Worm (Caenorhabditis elegans): ENCODE measurements around the gene BE10.1.

DNA sequence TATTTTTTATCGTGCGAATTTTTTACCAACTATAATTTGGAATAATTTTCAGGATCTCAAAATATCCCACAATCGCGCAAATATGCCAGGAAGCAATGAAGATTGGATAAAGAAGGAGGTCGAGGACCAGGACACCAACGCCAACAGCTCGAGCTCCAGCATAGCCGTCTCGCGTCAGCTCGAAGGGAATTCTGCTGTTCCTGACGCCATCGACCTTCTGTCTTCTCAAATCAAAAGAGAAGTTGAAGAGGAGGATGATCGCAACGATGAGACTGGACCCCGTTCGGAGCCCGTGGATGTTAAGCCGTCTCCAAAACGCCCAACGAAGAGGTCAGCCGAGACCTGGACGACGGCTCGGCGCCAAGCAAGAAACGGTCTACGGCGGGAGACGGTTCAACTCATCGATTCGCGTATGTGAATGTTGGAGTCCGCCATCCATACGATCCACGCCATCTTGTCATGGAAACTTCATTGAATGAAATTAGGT is 42.9 kb downstream of the BE10.1 start, which contains the start of gene Y111B2A.21:
- TF ChIP-seq hmg-11 (tag; optimal IDR thresholded peaks at IDR 0.05) (no peak), unc-62 (GFP tag; optimal IDR thresholded peaks at IDR 0.05) (no peak)

All from whole organism, L3 larva.